Fruit fly (Drosophila melanogaster) whole organism, pupa: ENCODE data around the gene CG14459.

Source experiments
- CG10348 ChIP-seq: fragments of 200-800 bp; sonication (Bioruptor generic); IDR thresholded peaks from 2 replicates; pipeline ENCODE4 v1.3.6; 2022; ENCODE audit warnings: missing biosample characterization, missing genetic modification characterization
- CG12605 ChIP-seq: fragments of 200-800 bp; sonication (Bioruptor generic); IDR thresholded peaks from 2 replicates; pipeline ENCODE4 v1.3.6; 2022; ENCODE audit warnings: missing biosample characterization, missing genetic modification characterization
- CG13204 ChIP-seq: fragments of 200-800 bp; sonication (Bioruptor generic); optimal IDR thresholded peaks from 2 replicates; lab custom pipeline; 2018; ENCODE audit warnings: missing biosample characterization, mild to moderate bottlenecking, missing genetic modification characterization, moderate library complexity
- CG14655 ChIP-seq: fragments of 200-800 bp; sonication (Bioruptor generic); optimal IDR thresholded peaks from 3 replicates; lab custom pipeline; 2017; ENCODE audit warnings: mild to moderate bottlenecking, missing biosample characterization, missing genetic modification reagents, missing genetic modification characterization
- CG15710 ChIP-seq: fragments of 200-800 bp; sonication (Bioruptor generic); optimal IDR thresholded peaks from 2 replicates; lab custom pipeline; 2018; ENCODE audit warnings: missing biosample characterization, mild to moderate bottlenecking, missing genetic modification characterization, moderate library complexity
- CG17806 ChIP-seq: fragments of 200-800 bp; sonication (Bioruptor generic); optimal IDR thresholded peaks from 2 replicates; lab custom pipeline; 2018; ENCODE audit warnings: missing biosample characterization, mild to moderate bottlenecking, missing genetic modification characterization, moderate library complexity
- CG32121 ChIP-seq: fragments of 200-800 bp; sonication (Bioruptor generic); IDR thresholded peaks from 2 replicates; pipeline ENCODE4 v1.3.6; 2022; ENCODE audit warnings: missing biosample characterization, missing genetic modification characterization
- CG34367 ChIP-seq: fragments of 200-800 bp; sonication (Bioruptor generic); optimal IDR thresholded peaks from 2 replicates; lab custom pipeline; 2018; ENCODE audit warnings: missing biosample characterization, mild to moderate bottlenecking, missing genetic modification characterization
- CG4496 ChIP-seq: fragments of 200-800 bp; sonication (Bioruptor generic); IDR thresholded peaks from 3 replicates; pipeline ENCODE4 v1.3.6; 2022; ENCODE audit warnings: missing biosample characterization, missing genetic modification characterization
- CG8159 ChIP-seq: fragments of 200-800 bp; sonication (Bioruptor generic); optimal IDR thresholded peaks from 3 replicates; lab custom pipeline; 2018; ENCODE audit warnings: missing biosample characterization, mild to moderate bottlenecking, missing genetic modification characterization, moderate library complexity
- CG8301 ChIP-seq: fragments of 200-800 bp; sonication (Bioruptor generic); optimal IDR thresholded peaks from 2 replicates; lab custom pipeline; 2018; ENCODE audit warnings: missing biosample characterization, mild to moderate bottlenecking, missing genetic modification characterization
- CG9948 ChIP-seq: fragments of 200-800 bp; sonication (Bioruptor generic); optimal IDR thresholded peaks from 2 replicates; lab custom pipeline; 2018; ENCODE audit warnings: missing biosample characterization, mild to moderate bottlenecking, missing genetic modification characterization, moderate library complexity
- D1 ChIP-seq: fragments of 200-800 bp; sonication (Bioruptor generic); optimal IDR thresholded peaks from 2 replicates; lab custom pipeline; 2018; ENCODE audit warnings: missing biosample characterization, mild to moderate bottlenecking, missing genetic modification characterization, moderate library complexity
- EcR ChIP-seq: fragments of 200-800 bp; sonication (Bioruptor generic); optimal IDR thresholded peaks from 3 replicates; lab custom pipeline; 2019; ENCODE audit warnings: missing biosample characterization, missing genetic modification characterization, mild to moderate bottlenecking, moderate library complexity, missing genetic modification reagents
- Ets98B ChIP-seq: fragments of 200-800 bp; sonication (Bioruptor generic); IDR thresholded peaks from 2 replicates; pipeline ENCODE4 v1.3.6; 2022; ENCODE audit warnings: missing biosample characterization, missing genetic modification characterization
- Pif1A ChIP-seq: fragments of 200-800 bp; sonication (Bioruptor generic); optimal IDR thresholded peaks from 3 replicates; lab custom pipeline; 2016; ENCODE audit warnings: missing biosample characterization, missing genetic modification characterization
- Pif1B ChIP-seq: fragments of 200-800 bp; sonication (Bioruptor generic); optimal IDR thresholded peaks from 3 replicates; lab custom pipeline; 2016; ENCODE audit warnings: missing biosample characterization, missing genetic modification characterization
- Snoo ChIP-seq: fragments of 200-800 bp; sonication (Bioruptor generic); optimal IDR thresholded peaks from 3 replicates; lab custom pipeline; 2017; ENCODE audit warnings: missing biosample characterization, mild to moderate bottlenecking, missing genetic modification characterization, inconsistent platforms
- fd96Ca ChIP-seq: fragments of 200-800 bp; sonication (Bioruptor generic); IDR thresholded peaks from 3 replicates; pipeline ENCODE4 v1.3.6; 2022; ENCODE audit warnings: missing biosample characterization, missing genetic modification characterization
- gl ChIP-seq: fragments of 200-800 bp; sonication (Bioruptor generic); optimal IDR thresholded peaks from 2 replicates; lab custom pipeline; 2018; ENCODE audit warnings: missing biosample characterization, mild to moderate bottlenecking, missing genetic modification characterization
- rn ChIP-seq: fragments of 200-800 bp; sonication (Bioruptor generic); IDR thresholded peaks from 2 replicates; pipeline ENCODE4 v1.3.6; 2022; ENCODE audit warnings: missing biosample characterization, missing genetic modification characterization

The CG14459 gene

dm6 chr3L:22669275-22670006 is 31.7 kb upstream of the CG14459 start, which contains the start of gene Jhbp6:
Jhbp6 (plus strand) TSS chr3L:22669956.
- TF ChIP-seq fd96Ca (GFP tag; lab: Robert Waterston, UW) (no peak), CG32121 (GFP tag; lab: Robert Waterston, UW) (no peak), rn (GFP tag; lab: Robert Waterston, UW) (no peak), gl (tag; lab: Kevin White, UChicago) (no peak), CG9948 (no peak), CG34367 (no peak), CG8301 (tag; lab: Kevin White, UChicago) (no peak), EcR (GFP tag; lab: Kevin White, UChicago) (no peak), CG8159 (tag; lab: Kevin White, UChicago) (no peak), Ets98B (GFP tag; lab: Robert Waterston, UW) (no peak), CG17806 (no peak), Pif1A (GFP tag; lab: Kevin White, UChicago) (no peak), CG10348 (GFP tag; lab: Robert Waterston, UW) (no peak), CG4496 (GFP tag; lab: Robert Waterston, UW) (no peak), D1 (tag; lab: Kevin White, UChicago) (no peak), CG14655 (GFP tag; lab: Kevin White, UChicago) (no peak), CG13204 (GFP tag; lab: Kevin White, UChicago) (no peak), Snoo (tag; lab: Kevin White, UChicago) (no peak), Pif1B (no peak), CG15710 (tag; lab: Kevin White, UChicago) (no peak)

dm6 chr3L:22665110-22665509 is 27.4 kb upstream of the CG14459 start:
- no peak for TF ChIP-seq CG13204 (GFP tag; lab: Kevin White, UChicago)
- TF ChIP-seq Ets98B (GFP tag; lab: Robert Waterston, UW): no peak
- no peak for TF ChIP-seq CG32121 (GFP tag; lab: Robert Waterston, UW)
- no peak for TF ChIP-seq CG15710 (tag; lab: Kevin White, UChicago)
- TF ChIP-seq Snoo (tag; lab: Kevin White, UChicago): no peak
- no peak for TF ChIP-seq CG8301 (tag; lab: Kevin White, UChicago)
- TF ChIP-seq rn (GFP tag; lab: Robert Waterston, UW): no peak
- TF ChIP-seq fd96Ca (GFP tag; lab: Robert Waterston, UW): no peak
- TF ChIP-seq CG12605 (GFP tag; lab: Robert Waterston, UW): no peak
- TF ChIP-seq Pif1A (GFP tag; lab: Kevin White, UChicago): no peak
- TF ChIP-seq CG9948: peak; percentile 16
- no peak for TF ChIP-seq CG10348 (GFP tag; lab: Robert Waterston, UW)
- no peak for TF ChIP-seq CG14655 (GFP tag; lab: Kevin White, UChicago)
- no peak for TF ChIP-seq Pif1B
- no peak for TF ChIP-seq CG17806
- TF ChIP-seq D1 (tag; lab: Kevin White, UChicago): no peak
- peak; percentile 28 for TF ChIP-seq CG8159 (tag; lab: Kevin White, UChicago)

dm6 chr3L:22652425-22652824 is 14.7 kb upstream of the CG14459 start, which contains the start of gene CG33772:
CG33772 (minus strand) TSS chr3L:22652525.
- TF ChIP-seq Pif1B (no peak), CG17806 (no peak), CG12605 (GFP tag; lab: Robert Waterston, UW) (no peak), Pif1A (GFP tag; lab: Kevin White, UChicago) (no peak), Ets98B (GFP tag; lab: Robert Waterston, UW) (no peak), CG15710 (tag; lab: Kevin White, UChicago) (no peak)

- TF ChIP-seq rn (GFP tag; lab: Robert Waterston, UW): no peak
- TF ChIP-seq CG8159 (tag; lab: Kevin White, UChicago): no peak
- TF ChIP-seq EcR (GFP tag; lab: Kevin White, UChicago): no peak
- no peak for TF ChIP-seq CG8301 (tag; lab: Kevin White, UChicago)
- TF ChIP-seq Snoo (tag; lab: Kevin White, UChicago): no peak
- TF ChIP-seq Pif1A (GFP tag; lab: Kevin White, UChicago): no peak
- TF ChIP-seq fd96Ca (GFP tag; lab: Robert Waterston, UW): no peak
- TF ChIP-seq gl (tag; lab: Kevin White, UChicago): no peak
- TF ChIP-seq CG15710 (tag; lab: Kevin White, UChicago): no peak
These were observed 11.4 kb upstream of the CG14459 start, which contains the start of gene CG33771 for dm6 chr3L:22649096-22649495. CG33771 (plus strand) TSS chr3L:22649396.

dm6 chr3L:22648372-22648771 is 10.7 kb upstream of the CG14459 start, which contains the start of gene CG33770:
CG33770 (plus strand) TSS chr3L:22648672.
- TF ChIP-seq CG10348 (GFP tag; lab: Robert Waterston, UW): no peak
- no peak for TF ChIP-seq gl (tag; lab: Kevin White, UChicago)
- no peak for TF ChIP-seq CG17806
- TF ChIP-seq rn (GFP tag; lab: Robert Waterston, UW): no peak
- TF ChIP-seq CG4496 (GFP tag; lab: Robert Waterston, UW): no peak
- TF ChIP-seq CG32121 (GFP tag; lab: Robert Waterston, UW): no peak
- TF ChIP-seq CG15710 (tag; lab: Kevin White, UChicago): no peak
- no peak for TF ChIP-seq CG8301 (tag; lab: Kevin White, UChicago)
- TF ChIP-seq CG14655 (GFP tag; lab: Kevin White, UChicago): no peak

- TF ChIP-seq CG14655 (GFP tag; lab: Kevin White, UChicago) (no peak), Ets98B (GFP tag; lab: Robert Waterston, UW) (no peak), CG10348 (GFP tag; lab: Robert Waterston, UW) (no peak), rn (GFP tag; lab: Robert Waterston, UW) (no peak), CG15710 (tag; lab: Kevin White, UChicago) (no peak), CG13204 (GFP tag; lab: Kevin White, UChicago) (no peak), CG8301 (tag; lab: Kevin White, UChicago) (no peak), EcR (GFP tag; lab: Kevin White, UChicago) (no peak), D1 (tag; lab: Kevin White, UChicago) (no peak), CG9948 (no peak), CG32121 (GFP tag; lab: Robert Waterston, UW) (no peak), CG17806 (no peak), CG34367 (no peak), Pif1A (GFP tag; lab: Kevin White, UChicago) (no peak)
These were observed 9.9 kb upstream of the CG14459 start, which contains the start of gene CG33769 for dm6 chr3L:22647627-22648026. CG33769 (plus strand) TSS chr3L:22647927.
